In the genomic region with DNA sequence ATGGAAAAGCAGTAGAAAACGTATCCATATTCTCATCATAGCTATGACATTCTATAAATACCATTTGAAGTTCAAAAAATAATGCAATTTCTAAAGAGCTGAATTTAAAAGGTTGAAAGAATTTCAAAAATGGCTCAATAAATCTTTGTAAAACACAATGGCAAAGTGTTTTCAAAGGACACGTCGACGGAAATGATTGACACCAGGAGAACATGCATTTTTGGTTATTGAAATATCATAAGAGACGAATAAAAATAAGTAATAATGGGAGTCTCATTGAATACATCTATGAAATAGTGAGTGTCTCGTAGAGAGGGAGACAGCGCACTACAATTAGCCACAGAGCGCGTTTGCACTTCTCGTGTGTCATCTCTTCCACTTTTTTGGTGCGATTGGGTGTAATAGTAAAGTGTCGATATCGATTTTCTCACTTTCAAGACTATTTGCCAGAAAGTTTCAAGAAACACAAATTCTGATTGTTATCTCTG, we compare ENCODE assay signal across 8 worm cellular contexts.
TF ChIP-seq lines count a peak whose summit lies in the region.

TSS of gene T04F8.2 (minus strand) at position 51 of the 488 bp plus-strand sequence.

TF ChIP-seq in whole organism, L1 larva, 84 proteins besides CTCF, POLR2A, EP300 and RAD21 (continues in another document):
- TF ChIP-seq pax-3 (tag; optimal IDR thresholded peaks at IDR 0.05; lab: Kevin White, UChicago) = no peak
- TF ChIP-seq egl-13 (tag; optimal IDR thresholded peaks at IDR 0.05; lab: Kevin White, UChicago) = no peak
- peak; percentile 34 for TF ChIP-seq fkh-8 (tag; optimal IDR thresholded peaks at IDR 0.05; lab: Kevin White, UChicago)
- no peak for TF ChIP-seq nhr-11 (tag; optimal IDR thresholded peaks at IDR 0.05; lab: Kevin White, UChicago)
- TF ChIP-seq unc-86 (tag; optimal IDR thresholded peaks at IDR 0.05; lab: Kevin White, UChicago) = no peak
- TF ChIP-seq mdl-1 (tag; optimal IDR thresholded peaks at IDR 0.05; lab: Kevin White, UChicago) = peak in 1 of 2 experiments; percentile 58
- no peak for TF ChIP-seq alr-1 (tag; optimal IDR thresholded peaks at IDR 0.05; lab: Kevin White, UChicago; ENCODE audit: borderline replicate concordance)
- no peak for TF ChIP-seq ceh-8 (GFP tag; optimal IDR thresholded peaks at IDR 0.05; lab: Kevin White, UChicago)
- TF ChIP-seq C34B4.2 (tag; optimal IDR thresholded peaks at IDR 0.05; lab: Kevin White, UChicago) = no peak
- TF ChIP-seq swsn-7 (tag; optimal IDR thresholded peaks at IDR 0.05; lab: Kevin White, UChicago) = peak; percentile 65

TF ChIP-seq in whole organism, L2 larva, 48 proteins besides CTCF, POLR2A, EP300 and RAD21 (continues in another document):
- TF ChIP-seq lin-11 (tag; optimal IDR thresholded peaks at IDR 0.05; lab: Kevin White, UChicago) (peak; percentile 31), elt-3 (tag; optimal IDR thresholded peaks at IDR 0.05; lab: Kevin White, UChicago) (no peak), gmeb-1 (tag; optimal IDR thresholded peaks at IDR 0.05; lab: Kevin White, UChicago) (peak; percentile 58), nhr-6 (tag; optimal IDR thresholded peaks at IDR 0.05; lab: Kevin White, UChicago) (peak; percentile 27), F13H6.1 (tag; optimal IDR thresholded peaks at IDR 0.05; lab: Kevin White, UChicago) (peak; percentile 28), unc-39 (tag; optimal IDR thresholded peaks at IDR 0.05; lab: Kevin White, UChicago) (no peak), aly-2 (tag; optimal IDR thresholded peaks at IDR 0.05; lab: Kevin White, UChicago) (no peak), lin-13 (GFP tag; optimal IDR thresholded peaks at IDR 0.05; lab: Kevin White, UChicago) (peak; percentile 48), sma-9 (GFP tag; optimal IDR thresholded peaks at IDR 0.05; lab: Kevin White, UChicago) (peak; percentile 76), sma-9 (tag; optimal IDR thresholded peaks at IDR 0.05; lab: Kevin White, UChicago) (no peak), sem-4 (tag; optimal IDR thresholded peaks at IDR 0.05; lab: Kevin White, UChicago) (peak; percentile 42)

TF ChIP-seq in whole organism, L3 larva, 47 proteins besides CTCF, POLR2A, EP300 and RAD21 (continues in another document):
- TF ChIP-seq nhr-25 (tag; optimal IDR thresholded peaks at IDR 0.05; lab: Kevin White, UChicago) = peak; percentile 63
- no peak for TF ChIP-seq elt-1 (tag; optimal IDR thresholded peaks at IDR 0.05; lab: Kevin White, UChicago)
- TF ChIP-seq pqm-1 (tag; optimal IDR thresholded peaks at IDR 0.05; lab: Kevin White, UChicago) = peak; percentile 42
- TF ChIP-seq nfya-1 (tag; optimal IDR thresholded peaks at IDR 0.05; lab: Kevin White, UChicago; ENCODE audit: insufficient read depth) = peak; percentile 68
- no peak for TF ChIP-seq eor-1 (tag; optimal IDR thresholded peaks at IDR 0.05; lab: Kevin White, UChicago)
- TF ChIP-seq nhr-67 (tag; optimal IDR thresholded peaks at IDR 0.05; lab: Kevin White, UChicago) = no peak
- TF ChIP-seq ZK546.5 (tag; optimal IDR thresholded peaks at IDR 0.05; lab: Kevin White, UChicago) = no peak
- no peak for TF ChIP-seq nhr-76 (tag; optimal IDR thresholded peaks at IDR 0.05; lab: Kevin White, UChicago)
- TF ChIP-seq lin-39 (tag; optimal IDR thresholded peaks at IDR 0.05; lab: Kevin White, UChicago) = peak; percentile 69
- no peak for TF ChIP-seq R02D3.7 (tag; optimal IDR thresholded peaks at IDR 0.05; lab: Kevin White, UChicago)
- peak; percentile 21 for TF ChIP-seq nhr-43 (tag; optimal IDR thresholded peaks at IDR 0.05; lab: Kevin White, UChicago; ENCODE audit: poor library complexity, severe bottlenecking)

TF ChIP-seq in whole organism, L4 larva, 104 proteins besides CTCF, POLR2A, EP300 and RAD21 (continues in another document):
- TF ChIP-seq Y5F2A.4 (GFP tag; optimal IDR thresholded peaks at IDR 0.05; lab: Kevin White, UChicago) (no peak), nhr-41 (GFP tag; IDR thresholded peaks at IDR 0.05; lab: Robert Waterston, UW) (no peak), F26F4.8 (GFP tag; conservative IDR thresholded peaks at IDR 0.05; lab: Robert Waterston, UW) (no peak), hlh-30 (tag; optimal IDR thresholded peaks at IDR 0.05; lab: Kevin White, UChicago; ENCODE audit: insufficient read depth) (peak; percentile 79), Y75B8A.6 (GFP tag; IDR thresholded peaks at IDR 0.05; lab: Robert Waterston, UW) (no peak), daf-19 (GFP tag; conservative IDR thresholded peaks at IDR 0.05; lab: Robert Waterston, UW) (no peak), nhr-237 (tag; optimal IDR thresholded peaks at IDR 0.05; lab: Kevin White, UChicago) (no peak), lin-13 (GFP tag; optimal IDR thresholded peaks at IDR 0.05; lab: Kevin White, UChicago) (peak; percentile 25), daf-16 (GFP tag; optimal IDR thresholded peaks at IDR 0.05; lab: Kevin White, UChicago) (no peak), daf-16 (tag; optimal IDR thresholded peaks at IDR 0.05; lab: Kevin White, UChicago) (no peak), dmd-6 (GFP tag; IDR thresholded peaks at IDR 0.05; lab: Robert Waterston, UW) (peak; percentile 65)

TF ChIP-seq in whole organism, late embryonic, 69 proteins besides CTCF, POLR2A, EP300 and RAD21 (continues in another document):
- TF ChIP-seq nhr-232 (tag; optimal IDR thresholded peaks at IDR 0.05; lab: Kevin White, UChicago) (no peak), ceh-9 (tag; optimal IDR thresholded peaks at IDR 0.05; lab: Kevin White, UChicago) (no peak), F13H6.1 (tag; optimal IDR thresholded peaks at IDR 0.05; lab: Kevin White, UChicago) (no peak), ztf-16 (tag; optimal IDR thresholded peaks at IDR 0.05; lab: Kevin White, UChicago) (no peak), unc-55 (GFP tag; optimal IDR thresholded peaks at IDR 0.05; lab: Kevin White, UChicago) (peak; percentile 33), ceh-48 (tag; optimal IDR thresholded peaks at IDR 0.05; lab: Kevin White, UChicago) (peak; percentile 32), ceh-31 (tag; optimal IDR thresholded peaks at IDR 0.05; lab: Kevin White, UChicago) (peak; percentile 57), unc-42 (tag; optimal IDR thresholded peaks at IDR 0.05; lab: Kevin White, UChicago) (peak; percentile 17), hlh-30 (tag; optimal IDR thresholded peaks at IDR 0.05; lab: Kevin White, UChicago; ENCODE audit: insufficient read depth) (peak; percentile 14), dve-1 (tag; optimal IDR thresholded peaks at IDR 0.05; lab: Kevin White, UChicago) (no peak), ceh-19 (GFP tag; optimal IDR thresholded peaks at IDR 0.05; lab: Kevin White, UChicago) (no peak), pros-1 (tag; optimal IDR thresholded peaks at IDR 0.05; lab: Kevin White, UChicago) (no peak)

TF ChIP-seq in whole organism, midembryonic, 9 proteins besides CTCF, POLR2A, EP300 and RAD21:
- TF ChIP-seq med-1 (GFP tag; optimal IDR thresholded peaks at IDR 0.05; lab: Kevin White, UChicago; ENCODE audit: insufficient read depth) (no peak), cog-1 (tag; optimal IDR thresholded peaks at IDR 0.05; lab: Kevin White, UChicago) (peak; percentile 45), ztf-23 (GFP tag; IDR thresholded peaks at IDR 0.05; lab: Robert Waterston, UW) (no peak), T22C8.4 (GFP tag; IDR thresholded peaks at IDR 0.05; lab: Robert Waterston, UW) (peak; percentile 39; the same call in 1 of the 2 replicates)
TF ChIP-seq in whole organism, midembryonic: peak in this region for 2.

TF ChIP-seq in whole organism, mixed stage, embryonic, 35 proteins besides CTCF, POLR2A, EP300 and RAD21 (continues in another document):
- TF ChIP-seq drap-1 (GFP tag; optimal IDR thresholded peaks at IDR 0.05; lab: Kevin White, UChicago) (no peak), M03D4.4 (tag; optimal IDR thresholded peaks at IDR 0.05; lab: Kevin White, UChicago) (no peak), elt-3 (tag; optimal IDR thresholded peaks at IDR 0.05; lab: Kevin White, UChicago) (no peak), ztf-11 (tag; optimal IDR thresholded peaks at IDR 0.05; lab: Kevin White, UChicago) (no peak), ces-1 (GFP tag; optimal IDR thresholded peaks at IDR 0.05; lab: Kevin White, UChicago) (peak; percentile 53), ceh-43 (GFP tag; optimal IDR thresholded peaks at IDR 0.05; lab: Kevin White, UChicago) (no peak), elt-1 (tag; optimal IDR thresholded peaks at IDR 0.05; lab: Kevin White, UChicago; ENCODE audit: borderline replicate concordance, insufficient read depth) (no peak), zip-8 (tag; optimal IDR thresholded peaks at IDR 0.05; lab: Kevin White, UChicago) (no peak), unc-62 (GFP tag; optimal IDR thresholded peaks at IDR 0.05; lab: Kevin White, UChicago) (peak; percentile 8), blmp-1 (tag; optimal IDR thresholded peaks at IDR 0.05; lab: Kevin White, UChicago) (no peak), pha-4 (tag; optimal IDR thresholded peaks at IDR 0.05; lab: Kevin White, UChicago) (peak; percentile 63), ceh-83 (GFP tag; optimal IDR thresholded peaks at IDR 0.05; lab: Kevin White, UChicago) (peak; percentile 22), unc-120 (tag; optimal IDR thresholded peaks at IDR 0.05; lab: Kevin White, UChicago; ENCODE audit: poor library complexity, severe bottlenecking) (peak; percentile 78), cnd-1 (tag; optimal IDR thresholded peaks at IDR 0.05; lab: Kevin White, UChicago) (no peak), lsy-2 (tag; optimal IDR thresholded peaks at IDR 0.05; lab: Kevin White, UChicago) (no peak)

TF ChIP-seq in whole organism, young adult, 124 proteins besides CTCF, POLR2A, EP300 and RAD21 (continues in another document):
- TF ChIP-seq dox-1 (GFP tag; IDR thresholded peaks at IDR 0.05; lab: Robert Waterston, UW) (peak; percentile 52; the same call in 1 of the 2 replicates), let-607 (tag; optimal IDR thresholded peaks at IDR 0.05; lab: Kevin White, UChicago) (peak; percentile 94), madf-6 (GFP tag; IDR thresholded peaks at IDR 0.05; lab: Robert Waterston, UW) (no peak), lin-26 (GFP tag; IDR thresholded peaks at IDR 0.05; lab: Robert Waterston, UW) (peak; percentile 37; the same call in 1 of the 2 replicates), egl-44 (GFP tag; IDR thresholded peaks at IDR 0.05; lab: Robert Waterston, UW) (no peak), ceh-27 (GFP tag; optimal IDR thresholded peaks at IDR 0.05; lab: Kevin White, UChicago) (peak; percentile 39), hmg-1.2 (GFP tag; IDR thresholded peaks at IDR 0.05; lab: Robert Waterston, UW) (peak; percentile 40; the same call in 1 of the 2 replicates), rpc-1 (optimal IDR thresholded peaks at IDR 0.05; lab: Kevin White, UChicago) (no peak), rpc-1 (tag; optimal IDR thresholded peaks at IDR 0.05; lab: Kevin White, UChicago) (no peak), ztf-3 (GFP tag; optimal IDR thresholded peaks at IDR 0.05; lab: Kevin White, UChicago) (no peak), ZK185.1 (tag; optimal IDR thresholded peaks at IDR 0.05; lab: Kevin White, UChicago; ENCODE audit: poor library complexity, severe bottlenecking) (peak; percentile 64), aptf-2 (GFP tag; conservative IDR thresholded peaks at IDR 0.05; lab: Robert Waterston, UW) (no peak), F23B12.7 (tag; optimal IDR thresholded peaks at IDR 0.05; lab: Kevin White, UChicago; ENCODE audit: insufficient read depth) (peak; percentile 53), cebp-1 (GFP tag; IDR thresholded peaks at IDR 0.05; lab: Robert Waterston, UW) (no peak), cebp-1 (tag; optimal IDR thresholded peaks at IDR 0.05; lab: Kevin White, UChicago) (peak; percentile 67), lin-40 (tag; optimal IDR thresholded peaks at IDR 0.05; lab: Kevin White, UChicago) (peak; percentile 67), madf-8 (GFP tag; conservative IDR thresholded peaks at IDR 0.05; lab: Robert Waterston, UW) (no peak)
